Fruit fly (Drosophila melanogaster) whole organism, prepupa: ENCODE data around the gene CG31549.

Experiments
- Lpt ChIP-seq: fragments of 200-800 bp; sonication (Bioruptor generic); optimal IDR thresholded peaks from 3 replicates; lab custom pipeline; 2016; ENCODE audit warnings: missing biosample characterization, missing genetic modification characterization
- Sox102F ChIP-seq: fragments of 200-800 bp; sonication (Bioruptor generic); optimal IDR thresholded peaks from 2 replicates; lab custom pipeline; 2016; ENCODE audit warnings: missing biosample characterization, mild to moderate bottlenecking, missing genetic modification characterization
- fd85E ChIP-seq: fragments of 200-800 bp; sonication (Bioruptor generic); optimal IDR thresholded peaks from 3 replicates; lab custom pipeline; 2016; ENCODE audit warnings: missing biosample characterization, missing genetic modification characterization
- lz ChIP-seq: fragments of 200-800 bp; sonication (Bioruptor generic); optimal IDR thresholded peaks from 3 replicates; lab custom pipeline; 2016; ENCODE audit warnings: missing biosample characterization, missing genetic modification characterization
- spab ChIP-seq: fragments of 200-800 bp; sonication (Bioruptor generic); optimal IDR thresholded peaks from 2 replicates; lab custom pipeline; 2017; ENCODE audit warnings: missing biosample characterization, mild to moderate bottlenecking, missing genetic modification characterization, missing genetic modification reagents

DNA sequence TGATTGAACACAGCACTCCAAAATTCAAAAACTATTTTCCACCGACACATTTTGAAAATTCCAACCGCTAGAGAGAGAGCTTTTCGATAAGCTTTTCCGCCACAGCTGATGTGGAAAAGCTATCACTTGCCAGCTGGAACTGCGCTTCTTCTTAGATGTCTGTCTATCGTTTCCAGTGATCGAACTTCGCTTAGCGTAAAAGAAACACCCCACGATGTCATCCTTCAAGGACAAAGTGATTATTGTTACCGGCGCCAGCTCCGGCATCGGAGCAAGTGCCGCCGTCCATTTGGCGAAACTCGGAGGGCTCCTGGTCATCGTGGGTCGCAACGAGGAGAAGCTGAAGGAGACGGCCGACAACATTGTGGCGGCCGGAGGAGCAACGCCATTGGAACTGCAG lies at the start of gene CG31549:
- TF ChIP-seq fd85E (no peak), spab (GFP tag; lab: Kevin White, UChicago) (no peak), Lpt (GFP tag; lab: Kevin White, UChicago) (no peak), Sox102F (GFP tag; lab: Kevin White, UChicago) (no peak), lz (GFP tag; lab: Kevin White, UChicago) (no peak)
